Worm (Caenorhabditis elegans) whole organism, L4/young adult: ENCODE measurements around the gene Y11D7A.19.

Source experiments
- W03F9.2 ChIP-seq: fragments of 150-350 bp; optimal IDR thresholded peaks from 2 replicates; lab custom pipeline; 2014; ENCODE audit warnings: missing biosample characterization, missing genetic modification characterization
- dao-5 ChIP-seq: sonication (generic microtip); optimal IDR thresholded peaks from 2 replicates; lab custom pipeline; 2016; ENCODE audit warnings: missing genotype, missing genetic modification characterization, moderate library complexity, missing compliant biosample characterization
- him-1 ChIP-seq: sonication (generic microtip); optimal IDR thresholded peaks from 2 replicates; lab custom pipeline; 2016; ENCODE audit warnings: missing genotype, missing genetic modification reagents, missing genetic modification characterization, missing compliant biosample characterization

ce11 chrIV:9256017-9256416 lies 10.3 kb downstream of the Y11D7A.19 start, which contains the start of gene Y11D7A.9:
- TF ChIP-seq him-1 (tag; lab: Kevin White, UChicago) (no peak), dao-5 (tag; lab: Kevin White, UChicago) (no peak), W03F9.2 (tag; lab: Kevin White, UChicago) (no peak)
